Worm (Caenorhabditis elegans): ENCODE results near the gene srx-31.
"Not testable (repeated sequence)": the region's sequence is repeated elsewhere in the genome, so short reads cannot be mapped to it uniquely, and the experiment has no call there.

ce11 chrV:822922-823321 lies at the start of gene srx-31:
- TF ChIP-seq C04F5.9, pax-3, snpc-4, ztf-11, zag-1, unc-130 (tag; optimal IDR thresholded peaks at IDR 0.05): not testable (repeated sequence)

Measured in whole organism, L1 larva.